Worm (Caenorhabditis elegans) whole organism, L3 larva: ENCODE results near the gene F54D12.9.

Experiments
- aly-2 ChIP-seq: fragments of 150-350 bp; optimal IDR thresholded peaks from 2 replicates; lab custom pipeline; 2014; ENCODE audit warnings: missing biosample characterization, missing genetic modification characterization
- elt-1 ChIP-seq: fragments of 150-350 bp; optimal IDR thresholded peaks from 2 replicates; lab custom pipeline; 2014; ENCODE audit warnings: missing biosample characterization, missing genetic modification characterization
- lin-15B ChIP-seq: fragments of 150-350 bp; optimal IDR thresholded peaks from 2 replicates; lab custom pipeline; 2014; ENCODE audit warnings: missing biosample characterization, missing genetic modification characterization
- nhr-11 ChIP-seq: fragments of 150-350 bp; optimal IDR thresholded peaks from 2 replicates; lab custom pipeline; 2014; ENCODE audit warnings: missing biosample characterization, missing genetic modification characterization
- nhr-23 ChIP-seq: fragments of 150-350 bp; optimal IDR thresholded peaks from 2 replicates; lab custom pipeline; 2014; ENCODE audit warnings: missing biosample characterization, missing genetic modification reagents, missing genetic modification characterization
- nhr-43 ChIP-seq: sonication (generic microtip); optimal IDR thresholded peaks from 2 replicates; lab custom pipeline; 2016; ENCODE audit warnings: mild to moderate bottlenecking, missing genetic modification characterization, missing compliant biosample characterization; ENCODE audit not compliant: poor library complexity, severe bottlenecking
- nhr-67 ChIP-seq: fragments of 150-350 bp; optimal IDR thresholded peaks from 2 replicates; lab custom pipeline; 2014; ENCODE audit warnings: missing biosample characterization, missing genetic modification characterization
- snpc-4 ChIP-seq: fragments of 150-350 bp; optimal IDR thresholded peaks from 2 replicates; lab custom pipeline; 2014; ENCODE audit warnings: missing biosample characterization, missing genetic modification characterization
- tbx-2 ChIP-seq: sonication (generic microtip); optimal IDR thresholded peaks from 2 replicates; lab custom pipeline; 2016; ENCODE audit warnings: mild to moderate bottlenecking, missing genetic modification characterization, missing compliant biosample characterization
- unc-39 ChIP-seq: sonication (generic microtip); optimal IDR thresholded peaks from 4 replicates; lab custom pipeline; 2017; ENCODE audit warnings: missing biosample characterization, missing genetic modification characterization
- ztf-4 ChIP-seq: fragments of 150-350 bp; optimal IDR thresholded peaks from 2 replicates; lab custom pipeline; 2014; ENCODE audit warnings: missing biosample characterization, missing genetic modification characterization

DNA sequence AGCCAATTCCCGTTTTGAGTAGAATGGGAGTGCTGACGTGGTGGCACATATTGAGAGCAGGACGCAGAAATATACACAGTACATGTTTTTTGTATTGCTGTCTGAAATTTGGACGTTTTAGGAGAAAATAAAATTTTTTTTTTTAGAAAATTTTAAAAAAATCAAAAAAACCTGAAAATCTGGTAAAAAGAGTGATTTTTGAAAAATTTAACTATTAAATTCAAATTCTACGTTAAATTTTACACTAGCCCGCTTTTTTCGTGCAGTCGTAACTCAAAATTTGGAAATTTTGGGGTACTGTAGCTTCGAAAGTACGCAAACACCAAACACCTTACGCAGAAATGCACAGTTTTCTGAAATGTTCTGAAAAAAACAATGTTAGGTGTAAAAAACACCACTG, 23.6 kb downstream of the F54D12.9 start, which contains the start of gene C13A10.2:
- TF ChIP-seq aly-2 (tag; lab: Kevin White, UChicago): no peak
- no peak for TF ChIP-seq snpc-4 (tag; lab: Kevin White, UChicago)
- no peak for TF ChIP-seq lin-15B (tag; lab: Kevin White, UChicago)
- no peak for TF ChIP-seq nhr-67
- TF ChIP-seq nhr-11 (tag; lab: Kevin White, UChicago): no peak
- TF ChIP-seq nhr-23 (tag; lab: Kevin White, UChicago): no peak
- no peak for TF ChIP-seq unc-39 (tag; lab: Kevin White, UChicago)
- no peak for TF ChIP-seq tbx-2
- no peak for TF ChIP-seq nhr-43 (tag; lab: Kevin White, UChicago)
- TF ChIP-seq ztf-4 (tag; lab: Kevin White, UChicago): no peak
- no peak for TF ChIP-seq elt-1 (tag; lab: Kevin White, UChicago)
